Worm (Caenorhabditis elegans) whole organism, young adult: ENCODE data around the gene T08B1.4.

ENCODE experiments used
- B0261.1 ChIP-seq: sonication (generic microtip); optimal IDR thresholded peaks from 2 replicates; lab custom pipeline; 2016; ENCODE audit warnings: mild to moderate bottlenecking, missing genetic modification characterization, moderate library complexity, missing compliant biosample characterization
- D2030.7 ChIP-seq: fragments of 200-800 bp; sonication (Bioruptor generic); IDR thresholded peaks from 2 replicates; pipeline ENCODE4 v1.3.6; 2022; ENCODE audit warnings: missing genetic modification reagents, missing genetic modification characterization, missing compliant biosample characterization
- F52B5.7 ChIP-seq: sonication (generic microtip); optimal IDR thresholded peaks from 2 replicates; lab custom pipeline; 2016; ENCODE audit warnings: mild to moderate bottlenecking, missing genetic modification characterization, missing compliant biosample characterization
- F55B11.4 ChIP-seq: sonication (generic microtip); optimal IDR thresholded peaks from 2 replicates; lab custom pipeline; 2016; ENCODE audit warnings: missing compliant biosample characterization, missing genetic modification characterization, borderline replicate concordance; ENCODE audit not compliant: insufficient read depth
- K12H6.12 ChIP-seq: fragments of 200-800 bp; sonication (Bioruptor generic); optimal IDR thresholded peaks from 2 replicates; lab custom pipeline; 2018; ENCODE audit warnings: mild to moderate bottlenecking, missing genetic modification characterization, missing compliant biosample characterization
- T07F8.4 ChIP-seq: sonication (generic microtip); optimal IDR thresholded peaks from 2 replicates; lab custom pipeline; 2016; ENCODE audit warnings: mild to moderate bottlenecking, missing genetic modification characterization, moderate library complexity, missing compliant biosample characterization
- Y56A3A.18 ChIP-seq: fragments of 200-800 bp; sonication (Bioruptor generic); IDR thresholded peaks from 2 replicates; pipeline ENCODE4 v1.3.6; 2022; ENCODE audit warnings: missing genetic modification reagents, missing genetic modification characterization, missing compliant biosample characterization
- athp-1 ChIP-seq: sonication (generic microtip); optimal IDR thresholded peaks from 2 replicates; lab custom pipeline; 2017; ENCODE audit warnings: mild to moderate bottlenecking, missing genetic modification characterization, missing compliant biosample characterization
- bed-2 ChIP-seq: fragments of 200-800 bp; sonication (Bioruptor generic); IDR thresholded peaks from 2 replicates; pipeline ENCODE4 v1.3.6; 2022; ENCODE audit warnings: missing genetic modification reagents, missing genetic modification characterization, missing compliant biosample characterization
- ceh-100 ChIP-seq: fragments of 200-800 bp; sonication (Bioruptor generic); IDR thresholded peaks from 2 replicates; pipeline ENCODE4 v1.3.6; 2022; ENCODE audit warnings: missing genetic modification reagents, missing genetic modification characterization, missing compliant biosample characterization
- ceh-40 ChIP-seq: fragments of 200-800 bp; sonication (Bioruptor generic); IDR thresholded peaks from 2 replicates; pipeline ENCODE4 v1.3.6; 2022; ENCODE audit warnings: missing genetic modification characterization, missing compliant biosample characterization
- ceh-58 ChIP-seq: fragments of 200-800 bp; sonication (Bioruptor generic); IDR thresholded peaks from 2 replicates; pipeline ENCODE4 v1.3.6; 2022; ENCODE audit warnings: missing genetic modification characterization, missing compliant biosample characterization
- egrh-3 ChIP-seq: fragments of 200-800 bp; sonication (Bioruptor generic); IDR thresholded peaks from 2 replicates; pipeline ENCODE4 v1.3.6; 2022; ENCODE audit warnings: missing genetic modification reagents, missing genetic modification characterization, missing compliant biosample characterization
- hrde-1 ChIP-seq: sonication (generic microtip); optimal IDR thresholded peaks from 2 replicates; lab custom pipeline; 2016; ENCODE audit warnings: missing genetic modification characterization, mild to moderate bottlenecking, missing compliant biosample characterization, moderate library complexity, missing genotype, missing genetic modification reagents, borderline replicate concordance
- hsf-1 ChIP-seq: fragments of 200-800 bp; sonication (Bioruptor generic); IDR thresholded peaks from 2 replicates; pipeline ENCODE4 v1.3.6; 2022; ENCODE audit warnings: missing genetic modification reagents, missing genetic modification characterization, missing compliant biosample characterization
- lag-1 ChIP-seq: fragments of 200-800 bp; sonication (Bioruptor generic); IDR thresholded peaks from 2 replicates; pipeline ENCODE4 v1.3.6; 2022; ENCODE audit warnings: missing genetic modification reagents, missing genetic modification characterization, missing compliant biosample characterization
- let-526 ChIP-seq: fragments of 200-800 bp; sonication (Bioruptor generic); IDR thresholded peaks from 2 replicates; pipeline ENCODE4 v1.3.6; 2022; ENCODE audit warnings: missing genetic modification reagents, missing genetic modification characterization, missing compliant biosample characterization
- let-607 ChIP-seq, 2 experiments: fragments of 200-800 bp in 1 of 2; sonication (Bioruptor generic) in 1 of 2; sonication (generic microtip) in 1 of 2; optimal IDR thresholded peaks; 2 replicates each; lab custom pipeline; 2016 to 2018; ENCODE audit warnings: mild to moderate bottlenecking in 2 of 2, missing compliant biosample characterization in 2 of 2, missing genetic modification characterization in 2 of 2, moderate library complexity in 2 of 2, missing genotype in 1 of 2
- lin-40 ChIP-seq: sonication (generic microtip); optimal IDR thresholded peaks from 2 replicates; lab custom pipeline; 2016; ENCODE audit warnings: missing genetic modification characterization, mild to moderate bottlenecking, missing compliant biosample characterization, missing genotype, missing genetic modification reagents
- lir-1 ChIP-seq: fragments of 200-800 bp; sonication (Bioruptor generic); conservative IDR thresholded peaks from 2 replicates; pipeline ENCODE4 v1.3.6; 2022; ENCODE audit warnings: missing genetic modification reagents, missing genetic modification characterization, missing compliant biosample characterization
- lsy-27 ChIP-seq: sonication (generic microtip); optimal IDR thresholded peaks from 2 replicates; lab custom pipeline; 2017; ENCODE audit warnings: missing genetic modification characterization, mild to moderate bottlenecking, missing compliant biosample characterization, antibody characterized with exemption, missing genotype, borderline replicate concordance; ENCODE audit not compliant: insufficient read depth
- madf-3 ChIP-seq: fragments of 200-800 bp; sonication (Bioruptor generic); IDR thresholded peaks from 2 replicates; pipeline ENCODE4 v1.3.6; 2022; ENCODE audit warnings: missing genetic modification reagents, missing genetic modification characterization, missing compliant biosample characterization
- mes-4 ChIP-seq: sonication (generic microtip); optimal IDR thresholded peaks from 2 replicates; lab custom pipeline; 2016; ENCODE audit warnings: missing genotype, missing genetic modification characterization, missing compliant biosample characterization
- mxl-1 ChIP-seq: sonication (generic microtip); optimal IDR thresholded peaks from 2 replicates; lab custom pipeline; 2016; ENCODE audit warnings: missing genetic modification characterization, missing compliant biosample characterization
- nfya-1 ChIP-seq: sonication (generic microtip); optimal IDR thresholded peaks from 2 replicates; lab custom pipeline; 2017; ENCODE audit warnings: antibody characterized with exemption, missing compliant biosample characterization, missing genetic modification characterization, borderline replicate concordance; ENCODE audit not compliant: insufficient read depth
- nhr-80 ChIP-seq: sonication (generic microtip); optimal IDR thresholded peaks from 2 replicates; lab custom pipeline; 2016; ENCODE audit warnings: missing genetic modification characterization, missing compliant biosample characterization
- rec-8 ChIP-seq, 2 experiments: sonication (generic microtip); optimal IDR thresholded peaks; 2 replicates each; lab custom pipeline; 2016; ENCODE audit warnings: mild to moderate bottlenecking in 2 of 2, missing genetic modification characterization in 2 of 2, missing genetic modification reagents in 2 of 2, missing genotype in 2 of 2, missing biosample characterization in 1 of 2, missing compliant biosample characterization in 1 of 2, moderate library complexity in 1 of 2
- sea-2 ChIP-seq: fragments of 200-800 bp; sonication (Bioruptor generic); IDR thresholded peaks from 2 replicates; pipeline ENCODE4 v1.3.6; 2022; ENCODE audit warnings: missing genetic modification characterization, missing compliant biosample characterization
- sptf-2 ChIP-seq: fragments of 200-800 bp; sonication (Bioruptor generic); optimal IDR thresholded peaks from 2 replicates; lab custom pipeline; 2018; ENCODE audit warnings: mild to moderate bottlenecking, missing genetic modification characterization, missing compliant biosample characterization
- unc-62 ChIP-seq: fragments of 150-350 bp; optimal IDR thresholded peaks from 2 replicates; lab custom pipeline; 2014; ENCODE audit warnings: missing biosample characterization, missing genetic modification reagents, missing genetic modification characterization
- zfh-2 ChIP-seq: fragments of 200-800 bp; sonication (Bioruptor generic); conservative IDR thresholded peaks from 2 replicates; pipeline ENCODE4 v1.3.6; 2022; ENCODE audit warnings: missing genetic modification reagents, missing genetic modification characterization, missing compliant biosample characterization
- ztf-28 ChIP-seq: fragments of 200-800 bp; sonication (Bioruptor generic); IDR thresholded peaks from 2 replicates; pipeline ENCODE4 v1.3.6; 2022; ENCODE audit warnings: missing genetic modification reagents, missing genetic modification characterization, missing compliant biosample characterization

Gene T08B1.4

ce11 chrV:2027787-2028186 is 48.7 kb downstream of the T08B1.4 start, which contains the start of gene srab-13:
TSS of gene srab-13 (minus strand) at chrV:2027887.
- TF ChIP-seq lin-40 (tag; lab: Kevin White, UChicago) (no peak), hrde-1 (tag; lab: Kevin White, UChicago) (no peak), D2030.7 (GFP tag; lab: Robert Waterston, UW) (no peak), F55B11.4 (tag; lab: Kevin White, UChicago) (no peak), lsy-27 (tag; lab: Kevin White, UChicago) (no peak), T07F8.4 (tag; lab: Kevin White, UChicago) (no peak), egrh-3 (no peak), K12H6.12 (tag; lab: Kevin White, UChicago) (no peak), bed-2 (GFP tag; lab: Robert Waterston, UW) (no peak), sptf-2 (no peak), Y56A3A.18 (no peak)
- TF ChIP-seq, all 124 proteins: peak for 0

DNA sequence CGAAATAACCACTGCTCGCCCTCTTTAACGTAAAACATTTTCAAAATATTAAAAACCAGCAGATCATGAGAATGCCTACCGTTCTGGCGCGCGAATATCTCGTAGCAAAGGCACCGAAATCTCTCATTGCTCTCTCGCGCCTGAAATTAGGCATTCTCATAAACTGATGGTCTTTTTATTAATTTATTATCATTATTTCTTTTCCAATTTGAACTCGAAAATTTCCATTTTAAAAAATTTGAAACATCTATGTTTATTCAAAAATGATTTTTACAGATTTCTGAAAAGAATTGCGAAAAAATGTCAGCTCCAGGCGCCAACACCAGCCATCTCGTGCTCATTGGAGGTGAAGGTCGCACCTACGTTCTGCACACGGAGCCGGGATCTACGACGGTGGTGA is 50.8 kb downstream of the T08B1.4 start, which contains the start of gene F59A7.12:
TSS of gene F59A7.12 (plus strand) at position 301 of the 400 bp plus-strand sequence.
- TF ChIP-seq unc-62 (GFP tag; lab: Kevin White, UChicago) (no peak), let-526 (no peak)

ce11 chrV:2030661-2031060 is 51.6 kb downstream of the T08B1.4 start:
- TF ChIP-seq F52B5.7 (tag; lab: Kevin White, UChicago), result no peak
- TF ChIP-seq ceh-40 (GFP tag; lab: Robert Waterston, UW), result no peak
- no peak for TF ChIP-seq rec-8 (tag; optimal IDR thresholded peaks at IDR 0.05; lab: Kevin White, UChicago)
- 0 out of 2 replicates have a peak, but pooled peaks have one; percentile 51 for TF ChIP-seq madf-3 (GFP tag; lab: Robert Waterston, UW)
- peak; percentile 46; the same call in 1 of the 2 replicates for TF ChIP-seq zfh-2 (GFP tag; lab: Robert Waterston, UW)
- TF ChIP-seq athp-1 (tag; lab: Kevin White, UChicago), result no peak
- no peak for TF ChIP-seq D2030.7 (GFP tag; lab: Robert Waterston, UW)
- TF ChIP-seq sea-2, result no peak
- no peak for TF ChIP-seq nhr-80

DNA sequence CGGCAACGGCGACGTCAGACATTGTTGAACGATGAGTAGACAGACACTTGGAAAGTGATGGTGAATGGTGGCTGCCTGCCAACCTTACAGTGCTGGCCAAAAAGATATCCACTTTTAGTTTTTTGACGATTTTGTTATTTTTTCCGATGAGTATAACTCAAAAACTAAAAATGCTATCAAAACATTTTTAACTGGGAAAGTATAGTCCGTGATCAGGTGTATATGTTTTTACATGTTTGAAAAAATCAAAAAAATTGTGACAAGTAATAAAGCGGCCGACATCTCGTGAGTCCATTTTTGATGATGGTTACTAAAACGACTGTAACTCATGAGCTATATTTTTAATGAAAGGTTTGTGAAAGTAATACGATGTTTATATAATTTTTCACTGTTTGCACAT is 52.4 kb downstream of the T08B1.4 start, which contains the start of gene hil-6:
TSS of gene hil-6 (minus strand) at position 101 of the 400 bp plus-strand sequence.
- TF ChIP-seq sea-2 (no peak), nhr-80 (no peak), mxl-1 (tag; lab: Kevin White, UChicago) (no peak), hsf-1 (GFP tag; lab: Robert Waterston, UW) (no peak), mes-4 (tag; lab: Kevin White, UChicago) (no peak), nfya-1 (tag; lab: Kevin White, UChicago) (no peak), lag-1 (no peak), ztf-28 (GFP tag; lab: Robert Waterston, UW) (no peak), ceh-58 (GFP tag; lab: Robert Waterston, UW) (no peak), lir-1 (GFP tag; lab: Robert Waterston, UW) (no peak), let-607 (tag; optimal IDR thresholded peaks at IDR 0.05; lab: Kevin White, UChicago) (no peak), B0261.1 (tag; lab: Kevin White, UChicago) (no peak), ceh-100 (GFP tag; lab: Robert Waterston, UW) (no peak)
